Worm (Caenorhabditis elegans) whole organism, midembryonic: ENCODE data around the gene daf-18.

Experiments
- T22C8.4 ChIP-seq: fragments of 200-800 bp; sonication (Bioruptor generic); IDR thresholded peaks from 2 replicates; pipeline ENCODE4 v1.3.6; 2022; ENCODE audit warnings: missing genetic modification characterization, missing compliant biosample characterization
- cog-1 ChIP-seq: sonication (generic microtip); optimal IDR thresholded peaks from 2 replicates; lab custom pipeline; 2016; ENCODE audit warnings: missing genetic modification characterization, missing compliant biosample characterization
- flt-1 ChIP-seq: fragments of 200-800 bp; sonication (Bioruptor generic); IDR thresholded peaks from 2 replicates; pipeline ENCODE4 v1.3.6; 2022; ENCODE audit warnings: missing genetic modification characterization, missing compliant biosample characterization
- klf-2 ChIP-seq: fragments of 200-800 bp; sonication (Bioruptor generic); conservative IDR thresholded peaks from 2 replicates; pipeline ENCODE4 v1.3.6; 2022; ENCODE audit warnings: missing genetic modification reagents, missing genetic modification characterization, missing compliant biosample characterization
- med-1 ChIP-seq: sonication (generic microtip); optimal IDR thresholded peaks from 2 replicates; lab custom pipeline; 2017; ENCODE audit warnings: missing genetic modification characterization, mild to moderate bottlenecking, missing compliant biosample characterization, antibody characterized with exemption, missing genetic modification reagents; ENCODE audit not compliant: insufficient read depth
- ref-1 ChIP-seq: fragments of 200-800 bp; sonication (Bioruptor generic); conservative IDR thresholded peaks from 2 replicates; pipeline ENCODE4 v1.3.6; 2022; ENCODE audit warnings: missing genetic modification reagents, missing genetic modification characterization, missing compliant biosample characterization
- tab-1 ChIP-seq: fragments of 200-800 bp; sonication (Bioruptor generic); IDR thresholded peaks from 2 replicates; pipeline ENCODE4 v1.3.6; 2022; ENCODE audit warnings: missing genetic modification characterization, missing compliant biosample characterization
- ztf-23 ChIP-seq: fragments of 200-800 bp; sonication (Bioruptor generic); IDR thresholded peaks from 2 replicates; pipeline ENCODE4 v1.3.6; 2022; ENCODE audit warnings: missing genetic modification reagents, missing genetic modification characterization, missing compliant biosample characterization
- ztf-29 ChIP-seq: fragments of 200-800 bp; sonication (Bioruptor generic); IDR thresholded peaks from 2 replicates; pipeline ENCODE4 v1.3.6; 2022; ENCODE audit warnings: missing genetic modification reagents, missing genetic modification characterization, missing compliant biosample characterization

The daf-18 gene

DNA sequence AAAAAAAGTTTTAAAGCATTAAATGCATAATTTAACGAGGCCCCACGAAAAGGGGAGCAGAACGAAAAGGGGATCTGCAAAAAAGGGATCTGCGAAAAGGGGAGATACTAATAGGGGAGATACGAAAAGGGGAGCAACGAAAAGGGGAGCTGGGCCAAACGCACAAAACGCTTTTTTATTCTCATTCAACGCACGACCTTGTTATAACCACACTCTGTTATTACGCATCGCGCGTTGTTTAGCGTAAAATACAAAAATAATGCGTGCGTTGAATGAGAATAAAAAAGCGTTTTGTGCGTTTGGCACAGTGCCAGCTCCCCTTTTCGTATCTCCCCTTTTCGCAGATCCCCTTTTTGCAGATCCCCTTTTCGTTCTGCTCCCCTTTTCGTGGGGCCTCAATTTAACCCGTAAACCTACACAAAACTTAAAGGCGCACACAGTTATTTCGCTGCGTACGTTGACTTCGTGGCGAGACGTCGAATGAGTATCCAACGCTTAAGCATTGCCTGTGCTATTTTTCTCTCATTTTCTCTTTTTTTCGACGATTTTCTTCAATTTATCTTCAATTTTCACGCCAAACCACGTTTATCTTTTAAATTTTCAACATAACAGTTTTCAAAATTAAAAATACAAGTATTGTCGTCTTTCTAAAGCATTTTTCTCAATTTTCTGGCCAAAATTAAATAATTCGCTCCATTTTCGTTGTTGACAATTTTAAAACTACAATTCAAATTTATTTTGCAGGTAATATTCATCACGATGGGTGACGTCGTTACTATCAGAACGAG is 39.6 kb downstream of the daf-18 start, which contains the start of gene rps-24:
TSS of gene rps-24 (plus strand) at position 738 of the 788 bp plus-strand sequence.
- TF ChIP-seq tab-1 (GFP tag; lab: Robert Waterston, UW): peak; percentile 78; the same call in 1 of the 2 replicates
- TF ChIP-seq ztf-29: peak; percentile 85
- peak; percentile 93 for TF ChIP-seq ztf-23 (GFP tag; lab: Robert Waterston, UW)
- peak; percentile 84 for TF ChIP-seq cog-1 (tag; lab: Kevin White, UChicago)
- TF ChIP-seq T22C8.4 (GFP tag; lab: Robert Waterston, UW): peak; percentile 72
- peak; percentile 87 for TF ChIP-seq klf-2 (GFP tag; lab: Robert Waterston, UW)
- TF ChIP-seq ref-1 (GFP tag; lab: Robert Waterston, UW): 0 out of 2 replicates have a peak, but pooled peaks have one; percentile 39
- TF ChIP-seq flt-1 (GFP tag; lab: Robert Waterston, UW): peak; percentile 86

DNA sequence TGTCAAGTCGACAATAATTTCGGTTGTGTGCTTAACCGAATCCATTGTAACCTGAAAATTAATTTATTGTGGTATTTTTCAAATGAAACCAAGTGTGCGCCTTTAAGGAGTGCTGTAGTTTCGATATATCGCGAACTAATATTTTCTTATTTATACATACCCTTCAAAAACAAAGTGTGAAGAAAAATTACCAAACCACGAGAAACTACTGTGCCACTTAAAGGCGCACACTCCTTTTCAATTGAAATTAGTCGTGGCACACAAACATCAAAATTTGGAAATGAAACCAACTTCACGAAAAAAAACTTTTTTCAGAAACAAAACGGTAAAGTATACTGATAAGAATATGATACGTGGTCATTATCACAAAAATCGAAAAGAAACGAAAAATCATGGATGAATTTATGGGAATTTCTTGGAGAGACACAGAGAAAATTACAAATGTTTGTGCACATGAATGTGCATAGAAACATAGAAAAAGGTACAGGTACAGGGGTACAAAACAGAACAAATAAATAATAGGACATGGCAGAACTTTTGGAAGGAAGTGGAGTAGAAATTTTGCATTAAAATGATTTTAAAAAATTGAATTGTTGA is 41.7 kb downstream of the daf-18 start, which contains the start of gene spl-1:
TSS of gene spl-1 (minus strand) at position 51 of the 597 bp plus-strand sequence.
- no peak for TF ChIP-seq ztf-29

DNA sequence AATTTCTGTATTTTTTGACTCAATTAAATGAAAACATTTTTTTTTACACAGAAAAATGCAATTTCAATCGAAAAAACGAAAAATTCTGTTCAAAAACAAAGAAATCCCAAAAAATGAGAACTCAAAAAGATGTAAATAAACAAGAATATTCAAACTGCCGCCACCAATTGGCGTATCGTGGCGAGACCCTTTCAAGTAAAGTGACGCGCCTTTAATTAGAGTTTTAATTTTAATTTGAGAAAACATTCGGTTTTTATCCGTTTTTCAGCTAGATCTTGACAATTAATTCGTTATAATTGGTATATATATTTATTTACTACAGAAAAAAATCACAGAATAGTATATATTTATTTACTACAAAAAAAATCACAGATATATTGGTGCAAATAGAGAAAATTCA is 45.4 kb downstream of the daf-18 start:
- TF ChIP-seq klf-2 (GFP tag; lab: Robert Waterston, UW): no peak
- no peak for TF ChIP-seq cog-1 (tag; lab: Kevin White, UChicago)
- TF ChIP-seq ztf-23 (GFP tag; lab: Robert Waterston, UW): no peak
- TF ChIP-seq tab-1 (GFP tag; lab: Robert Waterston, UW): no peak
- TF ChIP-seq ref-1 (GFP tag; lab: Robert Waterston, UW): no peak
- no peak for TF ChIP-seq med-1 (GFP tag; lab: Kevin White, UChicago)
- no peak for TF ChIP-seq ztf-29
- no peak for TF ChIP-seq T22C8.4 (GFP tag; lab: Robert Waterston, UW)

DNA sequence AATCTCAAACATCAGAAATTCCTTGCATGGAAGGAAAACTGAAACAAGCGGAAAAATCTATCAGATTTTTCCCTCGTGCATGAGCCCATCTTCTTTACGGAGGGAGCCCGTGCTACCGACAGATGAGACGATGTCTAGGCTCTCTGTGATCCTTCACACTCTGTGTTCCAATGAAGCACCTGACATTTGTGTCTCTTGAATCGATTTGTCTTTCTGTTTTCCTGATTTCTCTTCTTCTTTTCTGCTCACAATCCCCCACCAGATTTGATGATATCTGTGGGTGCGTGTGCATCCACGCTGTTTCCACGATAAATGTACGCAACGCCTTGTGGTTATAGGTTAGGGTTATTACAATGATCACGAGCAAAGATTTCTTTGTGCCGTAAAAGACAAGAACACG is 46.1 kb downstream of the daf-18 start:
- TF ChIP-seq T22C8.4 (GFP tag; lab: Robert Waterston, UW) (no peak), ztf-29 (no peak), klf-2 (GFP tag; lab: Robert Waterston, UW) (no peak), cog-1 (tag; lab: Kevin White, UChicago) (no peak), ztf-23 (GFP tag; lab: Robert Waterston, UW) (no peak), med-1 (GFP tag; lab: Kevin White, UChicago) (no peak), tab-1 (GFP tag; lab: Robert Waterston, UW) (no peak), ref-1 (GFP tag; lab: Robert Waterston, UW) (no peak), flt-1 (GFP tag; lab: Robert Waterston, UW) (no peak)

DNA sequence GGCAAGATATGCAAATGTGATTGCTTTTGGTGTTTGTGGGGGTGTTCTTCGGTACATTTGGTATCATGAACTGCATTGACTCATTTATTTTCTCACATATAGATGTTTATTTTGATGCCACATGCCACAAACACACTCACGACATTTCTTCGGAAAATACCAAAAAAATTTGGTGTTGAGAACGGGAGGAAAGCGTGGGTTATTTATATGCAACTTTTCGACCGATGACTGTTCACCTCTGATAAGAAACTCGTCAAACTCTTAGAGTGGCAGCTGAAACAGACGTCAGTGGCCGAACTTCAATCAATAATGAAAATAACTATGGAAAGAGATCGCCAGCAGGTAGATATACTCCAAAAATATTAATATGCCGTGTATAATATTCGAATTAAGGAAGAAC is 46.6 kb downstream of the daf-18 start:
- TF ChIP-seq ztf-29 (no peak), tab-1 (GFP tag; lab: Robert Waterston, UW) (no peak), T22C8.4 (GFP tag; lab: Robert Waterston, UW) (no peak), klf-2 (GFP tag; lab: Robert Waterston, UW) (no peak), med-1 (GFP tag; lab: Kevin White, UChicago) (no peak), ref-1 (GFP tag; lab: Robert Waterston, UW) (no peak), flt-1 (GFP tag; lab: Robert Waterston, UW) (no peak), ztf-23 (GFP tag; lab: Robert Waterston, UW) (no peak), cog-1 (tag; lab: Kevin White, UChicago) (no peak)

DNA sequence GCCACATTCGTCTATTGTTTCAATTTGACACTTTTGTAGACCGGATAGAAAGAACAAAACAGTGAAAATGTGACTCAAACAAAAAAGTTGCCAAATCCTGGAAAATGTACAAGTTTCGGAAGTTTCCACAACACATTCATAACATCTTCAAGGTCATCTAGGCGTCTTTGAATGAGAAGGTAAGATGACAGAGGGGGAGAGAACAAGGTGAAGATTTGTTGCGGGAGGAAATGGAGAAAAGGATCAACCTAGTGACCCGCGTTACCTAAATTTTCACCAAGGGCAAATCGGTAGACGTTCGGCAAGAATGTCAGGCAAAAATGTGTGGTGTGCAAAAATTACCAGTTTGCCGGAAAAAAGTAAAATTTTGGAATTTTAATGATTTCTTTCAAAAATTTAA is 47.2 kb downstream of the daf-18 start:
- TF ChIP-seq ref-1 (GFP tag; lab: Robert Waterston, UW) (no peak), T22C8.4 (GFP tag; lab: Robert Waterston, UW) (no peak), flt-1 (GFP tag; lab: Robert Waterston, UW) (no peak)

DNA sequence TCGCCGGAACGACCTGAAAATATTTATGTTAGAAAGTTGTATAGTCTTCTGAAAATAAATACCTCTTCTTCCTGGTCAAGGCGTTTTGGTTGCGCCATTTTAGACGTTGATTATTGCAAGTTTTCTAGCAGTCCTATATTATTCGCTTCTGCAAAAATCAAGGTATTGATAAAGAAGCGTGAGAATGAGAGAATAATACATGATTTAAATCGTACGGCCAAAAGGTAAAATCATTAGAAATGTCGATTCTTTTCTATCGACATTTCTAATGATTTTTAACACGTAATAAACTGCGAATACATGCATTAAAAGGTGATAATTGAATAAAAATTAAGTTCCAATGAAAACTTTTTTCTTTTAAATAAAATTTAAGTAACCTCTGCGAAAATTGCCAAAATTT is 49.1 kb downstream of the daf-18 start, which contains the start of gene fln-1:
TSS of gene fln-1 (minus strand) at position 101 of the 400 bp plus-strand sequence.
- no peak for TF ChIP-seq tab-1 (GFP tag; lab: Robert Waterston, UW)
- no peak for TF ChIP-seq ztf-23 (GFP tag; lab: Robert Waterston, UW)
- no peak for TF ChIP-seq T22C8.4 (GFP tag; lab: Robert Waterston, UW)
- no peak for TF ChIP-seq ref-1 (GFP tag; lab: Robert Waterston, UW)
- no peak for TF ChIP-seq cog-1 (tag; lab: Kevin White, UChicago)
- no peak for TF ChIP-seq klf-2 (GFP tag; lab: Robert Waterston, UW)
- TF ChIP-seq flt-1 (GFP tag; lab: Robert Waterston, UW): no peak
- no peak for TF ChIP-seq med-1 (GFP tag; lab: Kevin White, UChicago)
- no peak for TF ChIP-seq ztf-29

DNA sequence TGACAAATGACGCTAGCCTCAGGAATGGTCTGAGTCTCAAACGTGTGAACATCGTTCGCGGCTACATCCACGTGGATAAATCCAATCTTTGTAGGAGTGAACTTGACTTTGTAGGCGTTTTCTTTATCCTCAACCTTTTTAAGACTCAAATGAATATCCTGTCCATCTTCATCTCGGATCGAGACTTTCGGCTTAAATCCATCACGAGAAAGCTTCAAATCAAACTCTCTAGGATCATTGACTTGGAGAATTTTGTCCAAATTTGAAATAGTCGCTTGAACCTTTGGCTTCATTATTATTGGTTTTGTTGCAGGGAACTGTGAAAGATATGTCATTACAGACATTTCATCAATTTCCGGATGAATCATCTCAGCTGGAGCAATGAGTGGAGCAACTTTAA is 51.0 kb downstream of the daf-18 start:
- TF ChIP-seq ref-1 (GFP tag; lab: Robert Waterston, UW): no peak
- TF ChIP-seq tab-1 (GFP tag; lab: Robert Waterston, UW): no peak
- no peak for TF ChIP-seq med-1 (GFP tag; lab: Kevin White, UChicago)
- TF ChIP-seq ztf-23 (GFP tag; lab: Robert Waterston, UW): no peak
- no peak for TF ChIP-seq flt-1 (GFP tag; lab: Robert Waterston, UW)
- TF ChIP-seq cog-1 (tag; lab: Kevin White, UChicago): no peak
- TF ChIP-seq T22C8.4 (GFP tag; lab: Robert Waterston, UW): no peak
- no peak for TF ChIP-seq klf-2 (GFP tag; lab: Robert Waterston, UW)
- TF ChIP-seq ztf-29: no peak
